Worm (Caenorhabditis elegans) whole organism, young adult: Measurements from ENCODE around the gene B0416.2.

Experiments
- B0019.2 ChIP-seq: fragments of 200-800 bp; sonication (Bioruptor generic); conservative IDR thresholded peaks from 2 replicates; pipeline ENCODE4 v1.3.6; 2022; ENCODE audit warnings: missing genetic modification reagents, missing genetic modification characterization, missing compliant biosample characterization
- F57C9.4 ChIP-seq: sonication (generic microtip); optimal IDR thresholded peaks from 2 replicates; lab custom pipeline; 2017; ENCODE audit warnings: mild to moderate bottlenecking, missing genetic modification characterization, missing compliant biosample characterization
- lsl-1 ChIP-seq: fragments of 200-800 bp; sonication (Bioruptor generic); optimal IDR thresholded peaks from 2 replicates; lab custom pipeline; 2018; ENCODE audit warnings: mild to moderate bottlenecking, missing genetic modification characterization, moderate library complexity, missing compliant biosample characterization
- snpc-4 ChIP-seq, 5 experiments: fragments of 150-350 bp in 1 of 5; sonication (generic microtip) in 4 of 5; optimal IDR thresholded peaks; 2 replicates each; lab custom pipeline; 2014 to 2018; ENCODE audit warnings: missing genetic modification characterization in 5 of 5, missing biosample characterization in 3 of 5, antibody characterized with exemption in 2 of 5, mild to moderate bottlenecking in 2 of 5, missing compliant biosample characterization in 2 of 5, missing genotype in 2 of 5, moderate library complexity in 2 of 5, missing genetic modification reagents in 1 of 5
- unc-62 ChIP-seq: fragments of 150-350 bp; optimal IDR thresholded peaks from 2 replicates; lab custom pipeline; 2014; ENCODE audit warnings: missing biosample characterization, missing genetic modification reagents, missing genetic modification characterization

DNA sequence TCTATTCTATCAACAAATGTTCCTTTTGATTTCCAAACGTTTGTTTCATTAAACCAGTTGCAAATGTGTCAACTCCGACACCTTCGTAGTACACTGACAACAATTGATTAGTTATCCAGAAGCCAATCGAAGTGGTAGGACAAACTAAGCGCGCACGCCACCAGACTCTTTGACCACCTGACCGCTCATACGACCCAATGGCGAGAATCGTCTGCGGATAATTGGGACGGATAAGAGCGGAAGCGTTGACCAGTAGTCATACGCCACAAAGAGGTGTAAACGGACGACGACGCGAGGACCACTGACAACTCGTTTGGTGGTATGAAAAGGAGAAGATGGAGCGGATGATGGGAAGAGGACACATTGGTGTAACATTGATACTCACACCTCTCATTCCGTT, 1.4 kb downstream of the B0416.2 start:
- TF ChIP-seq lsl-1, result no peak
- no peak for TF ChIP-seq snpc-4 (GFP tag; optimal IDR thresholded peaks at IDR 0.05; lab: Kevin White, UChicago)
- no peak for TF ChIP-seq snpc-4 (tag; optimal IDR thresholded peaks at IDR 0.05; lab: Kevin White, UChicago)
- TF ChIP-seq unc-62 (GFP tag; lab: Kevin White, UChicago), result no peak
- TF ChIP-seq F57C9.4, result no peak
- no peak for TF ChIP-seq B0019.2 (GFP tag; lab: Robert Waterston, UW)
